Fruit fly (Drosophila melanogaster) whole organism, adult: ENCODE data around the gene Pomp.
A peak's percentile ranks its signal among the peaks of the same experiment; 100 is the strongest.

Source experiments
- Hr96 ChIP-seq: fragments of 200-800 bp; sonication (Bioruptor generic); optimal IDR thresholded peaks from 2 replicates; lab custom pipeline; 2016; ENCODE audit warnings: missing biosample characterization, missing genetic modification characterization
- kay ChIP-seq: fragments of 200-800 bp; sonication (Bioruptor generic); peaks from one replicate; lab custom pipeline; 2016; ENCODE audit warnings: missing biosample characterization, missing genetic modification characterization, borderline replicate concordance
- toe ChIP-seq: fragments of 200-800 bp; sonication (Bioruptor generic); optimal IDR thresholded peaks from 2 replicates; lab custom pipeline; 2016; ENCODE audit warnings: missing biosample characterization, missing genetic modification characterization

DNA sequence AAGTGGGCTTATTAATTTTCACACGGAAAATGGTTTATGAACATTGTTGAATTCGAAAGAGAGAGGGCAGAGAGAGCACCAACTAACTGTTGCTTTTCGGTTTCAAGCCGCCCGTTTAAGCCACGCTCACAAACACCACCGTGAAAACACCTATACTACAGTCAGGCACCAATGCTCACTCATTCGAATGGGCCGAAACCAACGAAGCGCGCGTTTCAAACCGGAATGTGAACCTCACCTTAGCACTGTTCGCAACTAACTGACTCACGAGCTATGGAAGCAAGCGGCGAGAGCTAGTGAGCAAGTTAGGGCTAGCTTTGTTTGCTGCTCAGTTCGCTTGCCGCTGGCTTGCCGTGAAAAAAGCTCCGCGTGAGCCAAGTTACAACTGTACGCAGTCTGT is 6.4 kb downstream of the Pomp start:
- TF ChIP-seq toe (GFP tag; lab: Kevin White, UChicago), result no peak
- peak; percentile 93 for TF ChIP-seq kay (GFP tag; lab: Kevin White, UChicago)
- peak; percentile 6 for TF ChIP-seq Hr96 (GFP tag; lab: Kevin White, UChicago)
